Worm (Caenorhabditis elegans) whole organism, L1 larva: Measurements from ENCODE around the gene copg-1.

Source experiments
- C04F5.9 ChIP-seq: sonication (generic microtip); optimal IDR thresholded peaks from 2 replicates; lab custom pipeline; 2016; ENCODE audit warnings: missing genetic modification characterization, missing compliant biosample characterization
- C16A3.4 ChIP-seq: fragments of 150-350 bp; optimal IDR thresholded peaks from 2 replicates; lab custom pipeline; 2014; ENCODE audit warnings: missing biosample characterization, missing genetic modification characterization
- F16B12.6 ChIP-seq: fragments of 150-350 bp; optimal IDR thresholded peaks from 2 replicates; lab custom pipeline; 2014; ENCODE audit warnings: missing biosample characterization, missing genetic modification characterization
- Y116A8C.19 ChIP-seq: sonication (generic microtip); optimal IDR thresholded peaks from 2 replicates; lab custom pipeline; 2016; ENCODE audit warnings: missing compliant biosample characterization, missing genetic modification characterization, borderline replicate concordance
- aha-1 ChIP-seq: fragments of 150-350 bp; optimal IDR thresholded peaks from 2 replicates; lab custom pipeline; 2014; ENCODE audit warnings: missing biosample characterization, missing genetic modification characterization
- blmp-1 ChIP-seq: fragments of 150-350 bp; optimal IDR thresholded peaks from 2 replicates; lab custom pipeline; 2014; ENCODE audit warnings: missing biosample characterization, missing genetic modification characterization
- ceh-8 ChIP-seq: fragments of 200-800 bp; sonication (Bioruptor generic); optimal IDR thresholded peaks from 2 replicates; lab custom pipeline; 2018; ENCODE audit warnings: mild to moderate bottlenecking, missing genetic modification characterization, moderate library complexity, missing compliant biosample characterization
- ceh-82 ChIP-seq, 3 experiments: fragments of 150-350 bp in 1 of 3; sonication (generic microtip) in 2 of 3; optimal IDR thresholded peaks; 2 replicates each; lab custom pipeline; 2014 to 2017; ENCODE audit warnings: missing biosample characterization in 3 of 3, missing genetic modification characterization in 3 of 3
- ceh-88 ChIP-seq: fragments of 200-800 bp; sonication (Bioruptor generic); IDR thresholded peaks from 2 replicates; pipeline ENCODE4 v1.3.6; 2022; ENCODE audit warnings: missing genetic modification characterization, missing compliant biosample characterization
- dpl-1 ChIP-seq, 3 experiments: fragments of 150-350 bp in 2 of 3; sonication (generic microtip) in 1 of 3; optimal IDR thresholded peaks; 2 replicates each; lab custom pipeline; 2014 to 2017; ENCODE audit warnings: missing biosample characterization in 3 of 3, missing genetic modification characterization in 3 of 3, missing genetic modification reagents in 3 of 3
- efl-1 ChIP-seq, 4 experiments: fragments of 150-350 bp; optimal IDR thresholded peaks in 3 of 4; peaks in 1 of 4; 1 replicate in 1 of 4; 2 replicates in 3 of 4; lab custom pipeline; 2014; ENCODE audit warnings: missing biosample characterization in 2 of 4, missing genetic modification characterization in 2 of 4, missing genetic modification reagents in 2 of 4
- elt-2 ChIP-seq: sonication (generic microtip); optimal IDR thresholded peaks from 2 replicates; lab custom pipeline; 2016; ENCODE audit warnings: missing genetic modification characterization, mild to moderate bottlenecking, inconsistent platforms, missing compliant biosample characterization, missing genetic modification reagents
- elt-3 ChIP-seq, 6 experiments: fragments of 150-350 bp in 1 of 6; sonication (generic microtip); optimal IDR thresholded peaks; 2 replicates each; lab custom pipeline; 2017 to 2018; ENCODE audit warnings: missing biosample characterization in 6 of 6, missing genetic modification characterization in 6 of 6, inconsistent platforms in 1 of 6
- ets-5 ChIP-seq: fragments of 200-800 bp; sonication (Bioruptor generic); IDR thresholded peaks from 2 replicates; pipeline ENCODE4 v1.3.6; 2022; ENCODE audit warnings: missing genetic modification characterization, missing compliant biosample characterization
- fkh-4 ChIP-seq: sonication (generic microtip); optimal IDR thresholded peaks from 2 replicates; lab custom pipeline; 2016; ENCODE audit warnings: missing compliant biosample characterization, missing genetic modification characterization, borderline replicate concordance
- fkh-8 ChIP-seq: sonication (generic microtip); optimal IDR thresholded peaks from 2 replicates; lab custom pipeline; 2016; ENCODE audit warnings: mild to moderate bottlenecking, missing genetic modification characterization, missing compliant biosample characterization
- hlh-4 ChIP-seq: sonication (generic microtip); optimal IDR thresholded peaks from 2 replicates; lab custom pipeline; 2016; ENCODE audit warnings: mild to moderate bottlenecking, missing genetic modification characterization, missing compliant biosample characterization
- irx-1 ChIP-seq: sonication (generic microtip); optimal IDR thresholded peaks from 2 replicates; lab custom pipeline; 2016; ENCODE audit warnings: missing genetic modification characterization, missing compliant biosample characterization
- lin-13 ChIP-seq: fragments of 150-350 bp; optimal IDR thresholded peaks from 2 replicates; lab custom pipeline; 2014; ENCODE audit warnings: missing biosample characterization, missing genetic modification reagents, missing genetic modification characterization
- lin-14 ChIP-seq: fragments of 200-800 bp; sonication (Bioruptor generic); optimal IDR thresholded peaks from 2 replicates; lab custom pipeline; 2018; ENCODE audit warnings: mild to moderate bottlenecking, missing genetic modification characterization, moderate library complexity, missing compliant biosample characterization
- lin-15B ChIP-seq: fragments of 150-350 bp; sonication (generic microtip); optimal IDR thresholded peaks from 3 replicates; lab custom pipeline; 2014; ENCODE audit warnings: missing biosample characterization, missing genetic modification characterization
- lsy-2 ChIP-seq, 2 experiments: fragments of 150-350 bp; optimal IDR thresholded peaks; 2 replicates each; lab custom pipeline; 2014; ENCODE audit warnings: missing biosample characterization in 2 of 2, missing genetic modification characterization in 2 of 2
- mab-9 ChIP-seq: fragments of 200-800 bp; sonication (Bioruptor generic); IDR thresholded peaks from 2 replicates; pipeline ENCODE4 v1.3.6; 2022; ENCODE audit warnings: missing genetic modification reagents, missing genetic modification characterization, missing compliant biosample characterization
- mdl-1 ChIP-seq, 2 experiments: fragments of 150-350 bp; optimal IDR thresholded peaks; 2 replicates each; lab custom pipeline; 2014 to 2017; ENCODE audit warnings: missing biosample characterization in 2 of 2, missing genetic modification characterization in 2 of 2, inconsistent platforms in 1 of 2
- mep-1 ChIP-seq: fragments of 150-350 bp; optimal IDR thresholded peaks from 2 replicates; lab custom pipeline; 2014; ENCODE audit warnings: missing biosample characterization, missing genetic modification characterization
- nhr-11 ChIP-seq: fragments of 150-350 bp; optimal IDR thresholded peaks from 2 replicates; lab custom pipeline; 2014; ENCODE audit warnings: missing biosample characterization, missing genetic modification characterization
- nhr-19 ChIP-seq: fragments of 200-800 bp; sonication (Bioruptor generic); conservative IDR thresholded peaks from 2 replicates; pipeline ENCODE4 v1.3.6; 2022; ENCODE audit warnings: missing genetic modification characterization, missing compliant biosample characterization
- nhr-20 ChIP-seq: sonication (generic microtip); optimal IDR thresholded peaks from 2 replicates; lab custom pipeline; 2016; ENCODE audit warnings: mild to moderate bottlenecking, missing genetic modification characterization, missing compliant biosample characterization
- nhr-47 ChIP-seq: sonication (generic microtip); optimal IDR thresholded peaks from 2 replicates; lab custom pipeline; 2016; ENCODE audit warnings: mild to moderate bottlenecking, missing genetic modification characterization, moderate library complexity, missing compliant biosample characterization
- nhr-71 ChIP-seq: sonication (generic microtip); optimal IDR thresholded peaks from 2 replicates; lab custom pipeline; 2016; ENCODE audit warnings: mild to moderate bottlenecking, missing genetic modification characterization, moderate library complexity, missing compliant biosample characterization
- nhr-84 ChIP-seq: sonication (generic microtip); optimal IDR thresholded peaks from 2 replicates; lab custom pipeline; 2017; ENCODE audit warnings: missing biosample characterization, missing genetic modification characterization
- nhr-85 ChIP-seq: sonication (generic microtip); peaks from one replicate; lab custom pipeline; 2016; ENCODE audit warnings: missing genetic modification characterization, inconsistent platforms, missing compliant biosample characterization
- nhr-90 ChIP-seq: sonication (generic microtip); optimal IDR thresholded peaks from 2 replicates; lab custom pipeline; 2016; ENCODE audit warnings: mild to moderate bottlenecking, missing genetic modification characterization, missing compliant biosample characterization; ENCODE audit not compliant: poor library complexity
- pax-3 ChIP-seq: fragments of 200-800 bp; sonication (Bioruptor generic); optimal IDR thresholded peaks from 2 replicates; lab custom pipeline; 2018; ENCODE audit warnings: mild to moderate bottlenecking, missing genetic modification characterization, moderate library complexity, missing compliant biosample characterization
- pqm-1 ChIP-seq: sonication (generic microtip); optimal IDR thresholded peaks from 3 replicates; lab custom pipeline; 2017; ENCODE audit warnings: missing biosample characterization, missing genetic modification characterization
- snpc-4 ChIP-seq: fragments of 150-350 bp; optimal IDR thresholded peaks from 2 replicates; lab custom pipeline; 2014; ENCODE audit warnings: missing biosample characterization, missing genetic modification characterization
- snu-23 ChIP-seq: sonication (generic microtip); optimal IDR thresholded peaks from 2 replicates; lab custom pipeline; 2016; ENCODE audit warnings: missing genetic modification characterization, missing compliant biosample characterization
- sup-37 ChIP-seq: fragments of 200-800 bp; sonication (Bioruptor generic); optimal IDR thresholded peaks from 2 replicates; lab custom pipeline; 2018; ENCODE audit warnings: mild to moderate bottlenecking, missing genetic modification characterization, missing compliant biosample characterization
- tbx-2 ChIP-seq: sonication (generic microtip); optimal IDR thresholded peaks from 2 replicates; lab custom pipeline; 2016; ENCODE audit warnings: missing genetic modification characterization, missing compliant biosample characterization
- tlp-1 ChIP-seq: fragments of 150-350 bp; optimal IDR thresholded peaks from 2 replicates; lab custom pipeline; 2014; ENCODE audit warnings: missing biosample characterization, missing genetic modification characterization
- unc-130 ChIP-seq: fragments of 150-350 bp; optimal IDR thresholded peaks from 2 replicates; lab custom pipeline; 2017; ENCODE audit warnings: missing biosample characterization, missing genetic modification characterization, inconsistent platforms
- vab-15 ChIP-seq: sonication (generic microtip); optimal IDR thresholded peaks from 2 replicates; lab custom pipeline; 2017; ENCODE audit warnings: missing genotype, mild to moderate bottlenecking, missing genetic modification characterization, missing compliant biosample characterization
- xbp-1 ChIP-seq: sonication (generic microtip); optimal IDR thresholded peaks from 2 replicates; lab custom pipeline; 2016; ENCODE audit warnings: missing genetic modification characterization, missing compliant biosample characterization
- ztf-11 ChIP-seq, 2 experiments: sonication (generic microtip); optimal IDR thresholded peaks; 2 replicates each; lab custom pipeline; 2016 to 2017; ENCODE audit warnings: missing genetic modification characterization in 2 of 2, missing biosample characterization in 1 of 2, missing compliant biosample characterization in 1 of 2
- ztf-4 ChIP-seq: fragments of 150-350 bp; optimal IDR thresholded peaks from 2 replicates; lab custom pipeline; 2014; ENCODE audit warnings: missing biosample characterization, missing genetic modification characterization

copg-1 gene

DNA sequence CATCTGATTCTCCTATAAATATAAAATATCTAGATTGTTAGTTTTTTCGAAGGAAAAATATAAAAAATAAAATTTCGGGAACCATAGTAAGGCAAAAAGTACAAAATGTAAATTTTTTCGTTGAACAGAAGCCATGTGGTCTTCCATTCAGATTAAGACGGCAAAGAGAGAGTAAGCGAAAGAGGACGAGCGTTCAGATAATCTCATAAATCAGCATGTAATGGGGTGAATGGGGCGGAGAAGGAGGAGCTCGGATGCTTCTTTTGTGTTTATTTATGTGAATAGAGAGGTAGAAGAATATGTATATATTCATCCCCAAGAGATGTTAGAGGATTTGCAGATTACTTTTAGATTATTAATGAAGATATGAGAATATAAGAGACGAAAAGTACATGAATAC, 22.6 kb downstream of the copg-1 start, which contains the start of gene pxf-1:
Gene pxf-1, minus strand, starts transcription at position 14 of the 400 bp plus-strand sequence.
- no peak for TF ChIP-seq lsy-2 (tag; optimal IDR thresholded peaks at IDR 0.05; lab: Kevin White, UChicago)
- no peak for TF ChIP-seq ztf-11 (tag; optimal IDR thresholded peaks at IDR 0.05; lab: Kevin White, UChicago)
- no peak for TF ChIP-seq sup-37 (GFP tag; lab: Kevin White, UChicago)
- TF ChIP-seq, all 84 proteins: peak for 0

DNA sequence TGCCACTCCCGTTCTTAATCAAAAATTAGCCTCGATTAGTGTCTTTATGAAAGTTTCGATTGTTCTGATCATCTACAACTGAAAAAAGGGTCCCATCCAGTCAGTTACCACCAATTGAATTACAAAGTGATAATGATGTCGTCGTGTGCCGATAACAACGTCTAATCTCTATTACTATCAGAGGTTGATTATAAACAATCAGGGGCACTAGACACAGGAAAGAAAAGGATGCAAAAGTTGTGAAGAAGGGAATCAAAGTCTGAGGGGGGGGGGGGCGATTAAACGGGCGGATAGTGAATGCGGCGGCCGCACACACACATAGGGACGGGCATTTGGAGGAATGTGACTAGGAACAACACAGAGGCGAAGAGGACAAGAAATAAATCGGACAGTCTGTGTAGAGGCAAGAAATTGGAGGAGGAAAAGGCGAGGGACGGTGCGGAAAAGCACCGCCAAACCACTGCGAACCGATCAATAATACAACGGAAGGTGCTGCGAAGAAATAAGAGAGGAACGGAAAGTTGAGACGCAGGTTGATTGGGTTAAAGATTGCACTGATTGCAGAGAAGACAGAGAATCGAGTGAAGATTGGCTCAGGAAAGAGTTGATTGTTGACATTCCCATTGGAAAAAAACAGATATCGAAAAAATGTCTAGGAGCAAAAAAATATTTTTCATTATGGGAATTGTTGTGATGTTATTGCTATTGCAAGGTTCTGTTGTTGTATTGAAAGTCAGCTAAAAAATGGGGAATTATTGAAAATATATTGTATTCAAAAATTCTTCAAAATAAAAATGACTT, 23.4 kb downstream of the copg-1 start:
- TF ChIP-seq snu-23 (GFP tag; lab: Kevin White, UChicago), result peak; percentile 25
- TF ChIP-seq pqm-1 (tag; lab: Kevin White, UChicago), result no peak
- TF ChIP-seq Y116A8C.19 (tag; lab: Kevin White, UChicago), result no peak
- no peak for TF ChIP-seq nhr-84
- peak in 2 of 6 experiments; percentile 0 to 8 for TF ChIP-seq elt-3 (tag; optimal IDR thresholded peaks at IDR 0.05; lab: Kevin White, UChicago)
- TF ChIP-seq efl-1 (optimal IDR thresholded peaks at IDR 0.05; lab: Kevin White, UChicago), result no peak
- peak in 1 of 2 experiments; percentile 62 for TF ChIP-seq efl-1 (GFP tag; optimal IDR thresholded peaks at IDR 0.05 in 1 of 2; lab: Kevin White, UChicago)
- TF ChIP-seq nhr-20 (tag; lab: Kevin White, UChicago), result peak; percentile 19
- TF ChIP-seq nhr-19 (GFP tag; lab: Robert Waterston, UW), result peak; percentile 9; the same call in 1 of the 2 replicates
- no peak for TF ChIP-seq unc-130 (tag; lab: Kevin White, UChicago)
- TF ChIP-seq nhr-47 (tag; lab: Kevin White, UChicago), result peak; percentile 0
- peak; percentile 45 for TF ChIP-seq elt-2 (tag; lab: Kevin White, UChicago)
- TF ChIP-seq blmp-1 (tag; lab: Kevin White, UChicago), result peak; percentile 74
- TF ChIP-seq lin-14 (GFP tag; lab: Kevin White, UChicago), result peak; percentile 73
- TF ChIP-seq nhr-90 (tag; lab: Kevin White, UChicago), result peak; percentile 33
- TF ChIP-seq C16A3.4, result no peak
- peak; percentile 14 for TF ChIP-seq mep-1
- TF ChIP-seq nhr-71, result peak; percentile 14

DNA sequence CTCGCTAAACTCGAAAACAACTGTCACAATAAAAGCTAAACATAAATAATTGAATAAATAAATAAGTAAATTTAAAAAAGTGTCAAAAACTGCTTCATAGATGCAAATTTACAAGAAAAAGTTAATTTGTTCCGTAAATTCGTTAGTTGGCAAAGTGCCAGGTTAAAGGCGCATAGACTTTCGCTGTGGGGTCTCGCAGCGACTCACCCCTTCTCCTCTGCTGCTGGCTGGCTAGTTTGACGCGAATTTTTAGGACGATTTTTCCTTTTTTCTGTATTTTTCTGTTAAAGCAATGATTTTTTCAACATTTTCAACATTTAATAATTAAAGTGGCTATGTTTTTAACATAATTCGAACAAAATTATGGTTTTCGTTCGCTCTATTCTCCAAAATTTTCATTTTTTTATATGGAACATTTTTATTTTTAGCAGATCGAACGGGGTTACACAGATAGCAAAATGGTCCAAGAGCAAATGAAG, 24.5 kb downstream of the copg-1 start, which contains the start of gene rack-1:
Gene rack-1, plus strand, starts transcription at position 429 of the 479 bp plus-strand sequence.
- TF ChIP-seq snpc-4 (tag; lab: Kevin White, UChicago) (peak; percentile 15), fkh-4 (no peak), ets-5 (GFP tag; lab: Robert Waterston, UW) (no peak), aha-1 (tag; lab: Kevin White, UChicago) (no peak), hlh-4 (tag; lab: Kevin White, UChicago) (no peak), C04F5.9 (tag; lab: Kevin White, UChicago) (no peak), lin-15B (tag; lab: Kevin White, UChicago) (peak; percentile 31), nhr-11 (tag; lab: Kevin White, UChicago) (no peak), vab-15 (no peak), pax-3 (tag; lab: Kevin White, UChicago) (no peak), nhr-90 (tag; lab: Kevin White, UChicago) (peak; percentile 31), irx-1 (tag; lab: Kevin White, UChicago) (peak; percentile 17), tlp-1 (tag; lab: Kevin White, UChicago) (no peak), nhr-20 (tag; lab: Kevin White, UChicago) (peak; percentile 65), nhr-85 (tag; lab: Kevin White, UChicago) (peak; percentile 76), dpl-1 (GFP tag; optimal IDR thresholded peaks at IDR 0.05; lab: Kevin White, UChicago) (peak; percentile 48 to 71 (median 52)), xbp-1 (tag; lab: Kevin White, UChicago) (peak; percentile 59), ceh-82 (tag; optimal IDR thresholded peaks at IDR 0.05; lab: Kevin White, UChicago) (peak in 2 of 3 experiments; percentile 32 to 75), efl-1 (optimal IDR thresholded peaks at IDR 0.05; lab: Kevin White, UChicago) (peak; percentile 68 to 72), efl-1 (GFP tag; optimal IDR thresholded peaks at IDR 0.05 in 1 of 2; lab: Kevin White, UChicago) (peak; percentile 65 to 93), lin-13 (GFP tag; lab: Kevin White, UChicago) (no peak), mdl-1 (tag; optimal IDR thresholded peaks at IDR 0.05; lab: Kevin White, UChicago) (peak in 1 of 2 experiments; percentile 38), tbx-2 (peak; percentile 47), ceh-88 (GFP tag; lab: Robert Waterston, UW) (no peak), fkh-8 (tag; lab: Kevin White, UChicago) (peak; percentile 58), nhr-47 (tag; lab: Kevin White, UChicago) (peak; percentile 59), ceh-8 (GFP tag; lab: Kevin White, UChicago) (no peak), ztf-4 (tag; lab: Kevin White, UChicago) (no peak), snu-23 (GFP tag; lab: Kevin White, UChicago) (peak; percentile 68), mab-9 (GFP tag; lab: Robert Waterston, UW) (no peak), F16B12.6 (peak; percentile 39), Y116A8C.19 (tag; lab: Kevin White, UChicago) (no peak)
